Fruit fly (Drosophila melanogaster) whole organism, embryonic: Measurements from ENCODE around the gene ab.
A peak's percentile ranks its signal among the peaks of the same experiment; 100 is the strongest.

Experiments used
- Blimp-1 ChIP-seq: fragments of 200-800 bp; sonication (Bioruptor generic); optimal IDR thresholded peaks from 3 replicates; lab custom pipeline; 2018; ENCODE audit warnings: missing biosample characterization, missing genetic modification characterization, mild to moderate bottlenecking, moderate library complexity, missing genetic modification reagents
- CG1024 ChIP-seq: fragments of 200-800 bp; sonication (Bioruptor generic); IDR thresholded peaks from 2 replicates; pipeline ENCODE4 v1.3.6; 2022; ENCODE audit warnings: missing biosample characterization, missing genetic modification characterization
- CG10274 ChIP-seq: fragments of 200-800 bp; sonication (Bioruptor generic); optimal IDR thresholded peaks from 3 replicates; lab custom pipeline; 2017; ENCODE audit warnings: missing biosample characterization, mild to moderate bottlenecking, missing genetic modification characterization
- CG11560 ChIP-seq: fragments of 200-800 bp; sonication (Bioruptor generic); IDR thresholded peaks from 3 replicates; pipeline ENCODE4 v1.3.6; 2022; ENCODE audit warnings: missing biosample characterization, missing genetic modification characterization
- CG12219 ChIP-seq: fragments of 200-800 bp; sonication (Bioruptor generic); optimal IDR thresholded peaks from 3 replicates; lab custom pipeline; 2018; ENCODE audit warnings: missing biosample characterization, mild to moderate bottlenecking, missing genetic modification characterization
- CG13123 ChIP-seq: fragments of 200-800 bp; sonication (Bioruptor generic); optimal IDR thresholded peaks from 2 replicates; lab custom pipeline; 2016; ENCODE audit warnings: missing biosample characterization, missing genetic modification characterization
- CG1529 ChIP-seq: fragments of 200-800 bp; sonication (Bioruptor generic); optimal IDR thresholded peaks from 3 replicates; lab custom pipeline; 2018; ENCODE audit warnings: missing biosample characterization, missing genetic modification characterization
- CG16815 ChIP-seq: fragments of 200-800 bp; sonication (Bioruptor generic); optimal IDR thresholded peaks from 3 replicates; lab custom pipeline; 2017; ENCODE audit warnings: missing biosample characterization, mild to moderate bottlenecking, missing genetic modification characterization
- CG17328 ChIP-seq: fragments of 200-800 bp; sonication (Bioruptor generic); IDR thresholded peaks from 2 replicates; pipeline ENCODE4 v1.3.6; 2022; ENCODE audit warnings: missing biosample characterization, missing genetic modification characterization
- CG17361 ChIP-seq: fragments of 200-800 bp; sonication (Bioruptor generic); IDR thresholded peaks from 3 replicates; pipeline ENCODE4 v1.3.6; 2022; ENCODE audit warnings: missing biosample characterization, missing genetic modification characterization
- CG1792 ChIP-seq: fragments of 200-800 bp; sonication (Bioruptor generic); optimal IDR thresholded peaks from 2 replicates; lab custom pipeline; 2016; ENCODE audit warnings: missing biosample characterization, missing genetic modification characterization
- CG18262 ChIP-seq: fragments of 200-800 bp; optimal IDR thresholded peaks from 3 replicates; lab custom pipeline; 2019; ENCODE audit warnings: missing biosample characterization, mild to moderate bottlenecking, missing genetic modification characterization, moderate library complexity
- CG2202 ChIP-seq: fragments of 200-800 bp; sonication (Bioruptor generic); optimal IDR thresholded peaks from 2 replicates; lab custom pipeline; 2018; ENCODE audit warnings: missing biosample characterization, mild to moderate bottlenecking, missing genetic modification characterization
- CG2678 ChIP-seq: fragments of 200-800 bp; sonication (Bioruptor generic); optimal IDR thresholded peaks from 3 replicates; lab custom pipeline; 2019; ENCODE audit warnings: missing biosample characterization, mild to moderate bottlenecking, missing genetic modification characterization, moderate library complexity
- CG31224 ChIP-seq: fragments of 200-800 bp; sonication (Bioruptor generic); IDR thresholded peaks from 2 replicates; pipeline ENCODE4 v1.3.6; 2022; ENCODE audit warnings: missing biosample characterization, missing genetic modification characterization
- CG33557 ChIP-seq: fragments of 200-800 bp; sonication (Bioruptor generic); optimal IDR thresholded peaks from 2 replicates; lab custom pipeline; 2019; ENCODE audit warnings: missing biosample characterization, mild to moderate bottlenecking, missing genetic modification characterization, moderate library complexity
- CG3407 ChIP-seq: fragments of 200-800 bp; sonication (Bioruptor generic); optimal IDR thresholded peaks from 2 replicates; lab custom pipeline; 2018; ENCODE audit warnings: missing biosample characterization, mild to moderate bottlenecking, missing genetic modification characterization
- CG4404 ChIP-seq: fragments of 200-800 bp; sonication (Bioruptor generic); IDR thresholded peaks from 2 replicates; pipeline ENCODE4 v1.3.6; 2022; ENCODE audit warnings: missing biosample characterization, missing genetic modification characterization
- CG4820 ChIP-seq: fragments of 200-800 bp; sonication (Bioruptor generic); optimal IDR thresholded peaks from 3 replicates; lab custom pipeline; 2016; ENCODE audit warnings: missing biosample characterization, missing genetic modification characterization
- CG6813 ChIP-seq: fragments of 200-800 bp; sonication (Bioruptor generic); optimal IDR thresholded peaks from 2 replicates; lab custom pipeline; 2017; ENCODE audit warnings: missing biosample characterization, missing genetic modification characterization, mild to moderate bottlenecking, moderate library complexity, missing genetic modification reagents
- CG8281 ChIP-seq: fragments of 200-800 bp; sonication (Bioruptor generic); optimal IDR thresholded peaks from 2 replicates; lab custom pipeline; 2018; ENCODE audit warnings: missing biosample characterization, mild to moderate bottlenecking, missing genetic modification characterization, moderate library complexity
- CG9727 ChIP-seq: fragments of 200-800 bp; sonication (Bioruptor generic); optimal IDR thresholded peaks from 3 replicates; lab custom pipeline; 2017; ENCODE audit warnings: missing biosample characterization, mild to moderate bottlenecking, missing genetic modification characterization
- CoRest ChIP-seq: fragments of 200-800 bp; sonication (Bioruptor generic); optimal IDR thresholded peaks from 3 replicates; lab custom pipeline; 2018; ENCODE audit warnings: missing biosample characterization, mild to moderate bottlenecking, missing genetic modification characterization, moderate library complexity
- D ChIP-seq, 2 experiments: fragments of 200-800 bp in 1 of 2; fragments of >200 bp in 1 of 2; sonication (Bioruptor generic) in 1 of 2; optimal IDR thresholded peaks; 2 replicates in 1 of 2; 3 replicates in 1 of 2; lab custom pipeline; 2017; ENCODE audit warnings: mild to moderate bottlenecking in 1 of 2, missing biosample characterization in 1 of 2, missing genetic modification characterization in 1 of 2, missing genetic modification reagents in 1 of 2
- D19B ChIP-seq: fragments of 200-800 bp; sonication (Bioruptor generic); optimal IDR thresholded peaks from 2 replicates; lab custom pipeline; 2017; ENCODE audit warnings: missing biosample characterization, mild to moderate bottlenecking, missing genetic modification characterization
- E2f1 ChIP-seq: fragments of 200-800 bp; sonication (Bioruptor generic); IDR thresholded peaks from 2 replicates; pipeline ENCODE4 v1.3.6; 2022; ENCODE audit warnings: missing biosample characterization, missing genetic modification characterization
- Fer3 ChIP-seq: fragments of 200-800 bp; sonication (Bioruptor generic); optimal IDR thresholded peaks from 2 replicates; lab custom pipeline; 2018; ENCODE audit warnings: missing biosample characterization, mild to moderate bottlenecking, missing genetic modification characterization, moderate library complexity
- HLH3B ChIP-seq: fragments of 200-800 bp; sonication (Bioruptor generic); IDR thresholded peaks from 2 replicates; pipeline ENCODE4 v1.3.6; 2022; ENCODE audit warnings: missing biosample characterization, missing genetic modification characterization
- Hr78 ChIP-seq, 2 experiments: fragments of 200-800 bp in 1 of 2; fragments of >200 bp in 1 of 2; sonication (Bioruptor generic) in 1 of 2; optimal IDR thresholded peaks; 2 replicates each; lab custom pipeline; 2017 to 2019; ENCODE audit warnings: missing biosample characterization in 2 of 2, missing genetic modification characterization in 2 of 2, mild to moderate bottlenecking in 1 of 2, moderate library complexity in 1 of 2
- NC2β ChIP-seq: fragments of 200-800 bp; sonication (Bioruptor generic); optimal IDR thresholded peaks from 2 replicates; lab custom pipeline; 2016; ENCODE audit warnings: missing biosample characterization, missing genetic modification characterization
- Sox102F ChIP-seq: fragments of 200-800 bp; sonication (Bioruptor generic); optimal IDR thresholded peaks from 2 replicates; lab custom pipeline; 2018; ENCODE audit warnings: missing biosample characterization, mild to moderate bottlenecking, missing genetic modification characterization, moderate library complexity
- Ssrp ChIP-seq: fragments of 200-800 bp; sonication (Bioruptor generic); optimal IDR thresholded peaks from 2 replicates; lab custom pipeline; 2018; ENCODE audit warnings: missing biosample characterization, mild to moderate bottlenecking, missing genetic modification characterization, moderate library complexity
- az2 ChIP-seq: fragments of 200-800 bp; sonication (Bioruptor generic); optimal IDR thresholded peaks from 3 replicates; lab custom pipeline; 2016; ENCODE audit warnings: missing biosample characterization, missing genetic modification characterization
- bsh ChIP-seq, 2 experiments: fragments of 200-800 bp; sonication (Bioruptor generic); optimal IDR thresholded peaks; 2 replicates each; lab custom pipeline; 2017 to 2018; ENCODE audit warnings: mild to moderate bottlenecking in 2 of 2, missing biosample characterization in 2 of 2, missing genetic modification characterization in 2 of 2, moderate library complexity in 1 of 2
- cg ChIP-seq: fragments of 200-800 bp; sonication (Bioruptor generic); optimal IDR thresholded peaks from 3 replicates; lab custom pipeline; 2019; ENCODE audit warnings: missing biosample characterization, mild to moderate bottlenecking, missing genetic modification characterization, moderate library complexity
- ci ChIP-seq: fragments of 200-800 bp; sonication (Bioruptor generic); IDR thresholded peaks from 3 replicates; pipeline ENCODE4 v1.3.6; 2022; ENCODE audit warnings: missing biosample characterization, missing genetic modification characterization
- croc ChIP-seq: fragments of 200-800 bp; sonication (Bioruptor generic); conservative IDR thresholded peaks from 3 replicates; pipeline ENCODE4 v1.3.6; 2022; ENCODE audit warnings: missing biosample characterization, missing genetic modification characterization
- crol ChIP-seq: fragments of 200-800 bp; sonication (Bioruptor generic); IDR thresholded peaks from 2 replicates; pipeline ENCODE4 v1.3.6; 2022; ENCODE audit warnings: missing biosample characterization, missing genetic modification characterization
- dpn ChIP-seq, 2 experiments: fragments of 200-800 bp; sonication (Bioruptor generic); optimal IDR thresholded peaks; 3 replicates each; lab custom pipeline; 2016; ENCODE audit warnings: missing biosample characterization in 2 of 2, missing genetic modification characterization in 2 of 2
- dysf ChIP-seq: fragments of 200-800 bp; sonication (Bioruptor generic); IDR thresholded peaks from 3 replicates; pipeline ENCODE4 v1.3.6; 2022; ENCODE audit warnings: missing biosample characterization, missing genetic modification characterization
- fd102C ChIP-seq: fragments of 200-800 bp; sonication (Bioruptor generic); optimal IDR thresholded peaks from 2 replicates; lab custom pipeline; 2018; ENCODE audit warnings: missing biosample characterization, mild to moderate bottlenecking, missing genetic modification characterization, moderate library complexity
- lmd ChIP-seq: fragments of 200-800 bp; sonication (Bioruptor generic); IDR thresholded peaks from 2 replicates; pipeline ENCODE4 v1.3.6; 2022; ENCODE audit warnings: missing biosample characterization, missing genetic modification characterization
- otp ChIP-seq: fragments of 200-800 bp; sonication (Bioruptor generic); IDR thresholded peaks from 3 replicates; pipeline ENCODE4, ENCODE4 v1.3.6; 2022; ENCODE audit warnings: missing biosample characterization, missing genetic modification characterization
- phol ChIP-seq: fragments of 200-800 bp; sonication (Bioruptor generic); optimal IDR thresholded peaks from 3 replicates; lab custom pipeline; 2018; ENCODE audit warnings: missing biosample characterization, mild to moderate bottlenecking, missing genetic modification characterization, moderate library complexity
- salm ChIP-seq: fragments of 200-800 bp; sonication (Bioruptor generic); optimal IDR thresholded peaks from 2 replicates; lab custom pipeline; 2018; ENCODE audit warnings: missing biosample characterization, mild to moderate bottlenecking, missing genetic modification characterization
- sisA ChIP-seq: fragments of 200-800 bp; sonication (Bioruptor generic); IDR thresholded peaks from 2 replicates; pipeline ENCODE4 v1.3.6; 2022; ENCODE audit warnings: missing biosample characterization, missing genetic modification characterization
- trh ChIP-seq: fragments of 200-800 bp; sonication (Bioruptor generic); optimal IDR thresholded peaks from 2 replicates; lab custom pipeline; 2016; ENCODE audit warnings: missing biosample characterization, missing genetic modification characterization
- unpg ChIP-seq: fragments of 200-800 bp; sonication (Bioruptor generic); optimal IDR thresholded peaks from 3 replicates; lab custom pipeline; 2018; ENCODE audit warnings: missing biosample characterization, mild to moderate bottlenecking, missing genetic modification characterization, moderate library complexity
- zfh1 ChIP-seq: fragments of 200-800 bp; sonication (Bioruptor generic); IDR thresholded peaks from 3 replicates; pipeline ENCODE4 v1.3.6; 2022; ENCODE audit warnings: missing biosample characterization, missing genetic modification characterization

ab gene

DNA sequence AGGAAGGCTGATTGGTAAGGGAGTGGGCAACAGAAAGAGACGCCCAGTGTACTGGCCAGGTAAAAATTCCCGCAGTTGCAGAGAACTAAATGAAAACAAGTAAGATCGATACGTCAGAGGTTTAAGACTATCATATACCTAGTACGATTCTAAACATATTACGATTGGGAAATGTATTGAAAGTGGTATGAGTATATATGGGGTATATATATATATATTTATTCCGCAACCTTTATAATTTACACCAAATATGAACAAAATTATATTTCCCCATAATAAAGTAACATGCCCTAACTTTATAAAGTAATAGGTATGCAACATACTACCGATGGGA is 21.4 kb upstream of the ab start (continued):
- TF ChIP-seq D19B (peak; percentile 74), CoRest (tag; lab: Kevin White, UChicago) (peak; percentile 45), Hr78 (GFP tag; optimal IDR thresholded peaks at IDR 0.05; lab: Kevin White, UChicago) (no peak), CG11560 (tag; lab: Robert Waterston, UW) (0 out of 3 replicates have a peak, but pooled peaks have one; percentile 27), E2f1 (GFP tag; lab: Robert Waterston, UW) (peak; percentile 43; the same call in 1 of the 2 replicates), croc (GFP tag; lab: Robert Waterston, UW) (peak; percentile 59), HLH3B (0 out of 2 replicates have a peak, but pooled peaks have one; percentile 34), NC2β (GFP tag; lab: Kevin White, UChicago) (no peak), CG12219 (GFP tag; lab: Kevin White, UChicago) (peak; percentile 5), CG31224 (no peak), D (optimal IDR thresholded peaks at IDR 0.05; lab: Kevin White, UChicago) (no peak), D (GFP tag; optimal IDR thresholded peaks at IDR 0.05; lab: Kevin White, UChicago) (peak; percentile 45), cg (peak; percentile 24), Sox102F (GFP tag; lab: Kevin White, UChicago) (peak; percentile 38), CG33557 (GFP tag; lab: Kevin White, UChicago) (peak; percentile 17), CG4820 (GFP tag; lab: Kevin White, UChicago) (peak; percentile 52), salm (tag; lab: Kevin White, UChicago) (peak; percentile 20), CG1792 (no peak), CG10274 (GFP tag; lab: Kevin White, UChicago) (no peak), phol (tag; lab: Kevin White, UChicago) (peak; percentile 65), CG9727 (GFP tag; lab: Kevin White, UChicago) (peak; percentile 81), bsh (GFP tag; optimal IDR thresholded peaks at IDR 0.05; lab: Kevin White, UChicago) (peak in 1 of 2 experiments; percentile 83), CG17328 (GFP tag; lab: Robert Waterston, UW) (peak; percentile 75), trh (GFP tag; lab: Kevin White, UChicago) (peak; percentile 42), unpg (peak; percentile 72), CG17361 (GFP tag; lab: Robert Waterston, UW) (peak; percentile 69), fd102C (GFP tag; lab: Kevin White, UChicago) (peak; percentile 65), lmd (GFP tag; lab: Robert Waterston, UW) (peak; percentile 51), CG8281 (tag; lab: Kevin White, UChicago) (no peak), CG3407 (peak; percentile 26), Ssrp (tag; lab: Kevin White, UChicago) (peak; percentile 66), crol (no peak), Fer3 (tag; lab: Kevin White, UChicago) (no peak), dysf (GFP tag; lab: Robert Waterston, UW) (peak; percentile 63; the same call in 1 of the 3 replicates), CG1529 (GFP tag; lab: Kevin White, UChicago) (peak; percentile 12), sisA (peak; percentile 27; the same call in 1 of the 2 replicates), otp (GFP tag; lab: Robert Waterston, UW) (peak; percentile 67; the same call in 2 of the 3 replicates), CG1024 (GFP tag; lab: Robert Waterston, UW) (0 out of 2 replicates have a peak, but pooled peaks have one; percentile 9), ci (GFP tag; lab: Robert Waterston, UW) (0 out of 3 replicates have a peak, but pooled peaks have one; percentile 13), CG13123 (GFP tag; lab: Kevin White, UChicago) (peak; percentile 15), CG6813 (GFP tag; lab: Kevin White, UChicago) (peak; percentile 12), Blimp-1 (GFP tag; lab: Kevin White, UChicago) (peak; percentile 62), CG4404 (peak; percentile 76), CG2678 (tag; lab: Kevin White, UChicago) (peak; percentile 21), dpn (GFP tag; optimal IDR thresholded peaks at IDR 0.05; lab: Kevin White, UChicago) (peak in 1 of 2 experiments; percentile 26), CG2202 (tag; lab: Kevin White, UChicago) (peak; percentile 62), zfh1 (GFP tag; lab: Robert Waterston, UW) (peak; percentile 55; the same call in 1 of the 3 replicates), CG18262 (peak; percentile 87), CG16815 (GFP tag; lab: Kevin White, UChicago) (peak; percentile 76), az2 (GFP tag; lab: Kevin White, UChicago) (peak; percentile 60)
